Fruit fly (Drosophila melanogaster) S2 (cell line): ENCODE results near the gene tweek.

Experiments used
- CG8478 ChIP-seq: fragments of >200 bp; optimal IDR thresholded peaks from 2 replicates; lab custom pipeline; 2018
- CTCF ChIP-seq, 2 experiments: fragments of >200 bp; optimal IDR thresholded peaks; 2 replicates each; lab custom pipeline; 2018

DNA sequence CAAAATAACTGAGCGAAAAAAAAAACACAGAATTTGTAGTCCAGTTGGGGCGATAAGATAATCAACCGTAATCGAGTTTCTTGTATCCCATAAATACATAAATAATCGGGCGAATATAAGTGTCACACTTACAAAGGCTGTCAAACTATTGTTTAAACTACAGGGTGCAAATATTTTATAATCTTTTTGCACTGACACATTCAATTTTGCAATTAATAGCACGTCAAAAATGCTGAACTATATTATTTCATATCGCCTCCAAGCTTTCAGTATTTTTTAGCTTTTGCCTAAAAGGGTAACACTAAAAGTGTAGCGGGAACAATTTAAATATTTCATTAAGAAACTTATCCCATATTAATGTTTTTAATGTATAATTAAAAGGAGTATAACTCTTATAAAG, 21.9 kb downstream of the tweek start, which contains the start of gene ApepP:
- TF ChIP-seq CG8478 (lab: Kevin White, UChicago) (no peak), CTCF (optimal IDR thresholded peaks at IDR 0.05; lab: Kevin White, UChicago) (no peak)
